Worm (Caenorhabditis elegans) whole organism, L4/young adult: ENCODE results near the gene srz-13.

ENCODE experiments used
- W03F9.2 ChIP-seq: fragments of 150-350 bp; optimal IDR thresholded peaks from 2 replicates; lab custom pipeline; 2014; ENCODE audit warnings: missing biosample characterization, missing genetic modification characterization
- him-1 ChIP-seq: sonication (generic microtip); optimal IDR thresholded peaks from 2 replicates; lab custom pipeline; 2016; ENCODE audit warnings: missing genotype, missing genetic modification reagents, missing genetic modification characterization, missing compliant biosample characterization

DNA sequence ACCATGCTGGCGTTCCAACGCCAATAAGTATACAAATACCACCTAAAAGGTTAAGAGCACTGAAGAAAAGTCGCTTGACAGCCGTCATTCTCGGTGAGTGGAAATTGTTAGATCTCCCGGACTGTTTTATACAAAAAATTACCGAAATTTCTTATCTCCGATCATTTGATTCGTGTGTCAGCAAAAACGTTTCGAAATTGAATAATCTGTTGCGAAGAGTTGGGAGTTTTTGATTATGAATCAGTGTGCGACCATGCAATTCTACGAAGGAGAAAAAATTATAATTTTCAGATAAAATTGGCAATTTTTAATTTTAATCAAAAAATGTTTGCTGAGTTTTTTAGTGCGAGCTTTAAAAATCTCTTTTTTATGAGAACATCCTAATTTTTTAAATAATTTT is 42.7 kb upstream of the srz-13 start, which contains the start of gene clc-11:
- TF ChIP-seq W03F9.2 (tag; lab: Kevin White, UChicago) (no peak), him-1 (tag; lab: Kevin White, UChicago) (no peak)
